ENCODE assay signal across 1 fruit fly cellular context in genomic region chr3L:15699626-15700337, dm6.
TF ChIP-seq lines count a peak whose summit lies in the region.

TSS of gene comm2 (minus strand) at chr3L:15699850.

TF ChIP-seq in whole organism, embryonic, 481 proteins besides CTCF, POLR2A, EP300 and RAD21 (continued from another document and continues in another):
- TF ChIP-seq CG5953 (GFP tag; IDR thresholded peaks at IDR 0.05; lab: Robert Waterston, UW) (no peak), scrt (GFP tag; optimal IDR thresholded peaks at IDR 0.05; lab: Kevin White, UChicago) (no peak), CG43689 (GFP tag; IDR thresholded peaks at IDR 0.05; lab: Robert Waterston, UW) (no peak), kni (GFP tag; optimal IDR thresholded peaks at IDR 0.05; lab: Kevin White, UChicago) (peak; percentile 89), slp2 (GFP tag; optimal IDR thresholded peaks at IDR 0.05; lab: Kevin White, UChicago) (no peak), cg (GFP tag; optimal IDR thresholded peaks at IDR 0.05; lab: Kevin White, UChicago) (no peak), corto (GFP tag; optimal IDR thresholded peaks at IDR 0.05; lab: Kevin White, UChicago) (no peak), dati (GFP tag; IDR thresholded peaks at IDR 0.05; lab: Robert Waterston, UW) (no peak), NFAT (GFP tag; IDR thresholded peaks at IDR 0.05; lab: Robert Waterston, UW) (no peak), CG15479 (GFP tag; optimal IDR thresholded peaks at IDR 0.05; lab: Kevin White, UChicago) (peak; percentile 70), CG18262 (tag; optimal IDR thresholded peaks at IDR 0.05; lab: Kevin White, UChicago) (no peak), CG2199 (GFP tag; IDR thresholded peaks at IDR 0.05; lab: Robert Waterston, UW) (peak; percentile 76), D19A (tag; optimal IDR thresholded peaks at IDR 0.05; lab: Kevin White, UChicago) (peak; percentile 8), rib (GFP tag; IDR thresholded peaks at IDR 0.05; lab: Robert Waterston, UW) (no peak), chm (GFP tag; IDR thresholded peaks at IDR 0.05; lab: Robert Waterston, UW) (peak; percentile 88), Elba2 (GFP tag; optimal IDR thresholded peaks at IDR 0.05; lab: Kevin White, UChicago) (no peak), bbx (GFP tag; IDR thresholded peaks at IDR 0.05; lab: Robert Waterston, UW; ENCODE audit: partially characterized antibody) (peak; percentile 70), Six4 (GFP tag; optimal IDR thresholded peaks at IDR 0.05; lab: Kevin White, UChicago) (no peak), CG12769 (tag; optimal IDR thresholded peaks at IDR 0.05; lab: Kevin White, UChicago) (peak; percentile 94), CG30431 (GFP tag; optimal IDR thresholded peaks at IDR 0.05; lab: Kevin White, UChicago) (no peak), CG4617 (GFP tag; optimal IDR thresholded peaks at IDR 0.05; lab: Kevin White, UChicago; ENCODE audit: borderline replicate concordance) (no peak), HmgZ (tag; optimal IDR thresholded peaks at IDR 0.05; lab: Kevin White, UChicago) (no peak), sens (GFP tag; lab: Kevin White, UChicago) (peak; percentile 68), ERR (GFP tag; optimal IDR thresholded peaks at IDR 0.05; lab: Kevin White, UChicago) (no peak), BEAF-32 (GFP tag; optimal IDR thresholded peaks at IDR 0.05; lab: Kevin White, UChicago) (no peak), HLH4C (GFP tag; IDR thresholded peaks at IDR 0.05; lab: Robert Waterston, UW; ENCODE audit: partially characterized antibody) (peak; percentile 21; the same call in 1 of the 3 replicates), ci (GFP tag; IDR thresholded peaks at IDR 0.05; lab: Robert Waterston, UW) (peak; percentile 55; the same call in 1 of the 3 replicates), CG9215 (GFP tag; IDR thresholded peaks at IDR 0.05; lab: Robert Waterston, UW) (no peak), Ets65A (GFP tag; lab: Kevin White, UChicago) (no peak), Poxn (GFP tag; IDR thresholded peaks at IDR 0.05; lab: Robert Waterston, UW) (no peak), sob (GFP tag; IDR thresholded peaks at IDR 0.05; lab: Robert Waterston, UW) (peak; percentile 24; the same call in 1 of the 2 replicates), aop (GFP tag; IDR thresholded peaks at IDR 0.05; lab: Robert Waterston, UW) (peak; percentile 19; the same call in 1 of the 2 replicates), CG15696 (tag; optimal IDR thresholded peaks at IDR 0.05; lab: Kevin White, UChicago) (no peak), otp (GFP tag; IDR thresholded peaks at IDR 0.05; lab: Robert Waterston, UW) (0 out of 3 replicates have a peak, but pooled peaks have one; percentile 50), Chrac-16 (GFP tag; optimal IDR thresholded peaks at IDR 0.05; lab: Kevin White, UChicago) (no peak), sisA (GFP tag; IDR thresholded peaks at IDR 0.05; lab: Robert Waterston, UW) (no peak), CG6683 (GFP tag; optimal IDR thresholded peaks at IDR 0.05; lab: Kevin White, UChicago) (no peak), pho (GFP tag; optimal IDR thresholded peaks at IDR 0.05; lab: Kevin White, UChicago) (no peak), ranshi (GFP tag; IDR thresholded peaks at IDR 0.05; lab: Robert Waterston, UW) (no peak), CG13624 (GFP tag; optimal IDR thresholded peaks at IDR 0.05; lab: Kevin White, UChicago) (no peak), Dll (GFP tag; IDR thresholded peaks at IDR 0.05; lab: Robert Waterston, UW; ENCODE audit: partially characterized antibody) (peak; percentile 46; the same call in 1 of the 4 replicates), CG3995 (GFP tag; optimal IDR thresholded peaks at IDR 0.05; lab: Kevin White, UChicago) (no peak), CG11247 (GFP tag; IDR thresholded peaks at IDR 0.05; lab: Robert Waterston, UW) (no peak), hkb (optimal IDR thresholded peaks at IDR 0.05; lab: Kevin White, UChicago) (no peak), hkb (GFP tag; IDR thresholded peaks at IDR 0.05; lab: Robert Waterston, UW) (0 out of 2 replicates have a peak, but pooled peaks have one; percentile 14), Mad (GFP tag; optimal IDR thresholded peaks at IDR 0.05; lab: Kevin White, UChicago) (peak; percentile 14), Doc3 (GFP tag; IDR thresholded peaks at IDR 0.05; lab: Robert Waterston, UW; ENCODE audit: partially characterized antibody) (no peak), ro (GFP tag; IDR thresholded peaks at IDR 0.05; lab: Robert Waterston, UW) (no peak), CG16863 (GFP tag; optimal IDR thresholded peaks at IDR 0.05; lab: Kevin White, UChicago) (no peak), esg (GFP tag; conservative IDR thresholded peaks at IDR 0.05; lab: Robert Waterston, UW) (no peak), Jarid2 (GFP tag; optimal IDR thresholded peaks at IDR 0.05; lab: Kevin White, UChicago) (peak; percentile 99), Scr (GFP tag; IDR thresholded peaks at IDR 0.05; lab: Robert Waterston, UW; ENCODE audit: partially characterized antibody) (peak; percentile 51; the same call in 1 of the 2 replicates), PHDP (tag; optimal IDR thresholded peaks at IDR 0.05; lab: Kevin White, UChicago) (no peak), slbo (GFP tag; IDR thresholded peaks at IDR 0.05; lab: Robert Waterston, UW) (no peak), Med (GFP tag; lab: Kevin White, UChicago) (peak; percentile 74), CG13287 (GFP tag; IDR thresholded peaks at IDR 0.05; lab: Robert Waterston, UW; ENCODE audit: partially characterized antibody) (peak; percentile 45; the same call in 1 of the 2 replicates), Sry-δ (GFP tag; optimal IDR thresholded peaks at IDR 0.05; lab: Kevin White, UChicago) (no peak), CG12071 (GFP tag; optimal IDR thresholded peaks at IDR 0.05; lab: Kevin White, UChicago) (peak; percentile 15), CG18619 (GFP tag; optimal IDR thresholded peaks at IDR 0.05; lab: Kevin White, UChicago) (no peak), al (GFP tag; IDR thresholded peaks at IDR 0.05; lab: Robert Waterston, UW) (no peak), ato (GFP tag; IDR thresholded peaks at IDR 0.05; lab: Robert Waterston, UW; ENCODE audit: partially characterized antibody) (no peak), CG2116 (GFP tag; optimal IDR thresholded peaks at IDR 0.05; lab: Kevin White, UChicago) (no peak), HLHmδ (GFP tag; optimal IDR thresholded peaks at IDR 0.05; lab: Kevin White, UChicago) (peak; percentile 73), wdn (GFP tag; IDR thresholded peaks at IDR 0.05; lab: Robert Waterston, UW) (no peak), gcm2 (GFP tag; optimal IDR thresholded peaks at IDR 0.05; lab: Kevin White, UChicago) (no peak), gsb-n (tag; optimal IDR thresholded peaks at IDR 0.05; lab: Kevin White, UChicago) (no peak), CG11456 (GFP tag; IDR thresholded peaks at IDR 0.05; lab: Robert Waterston, UW) (no peak), dan (GFP tag; IDR thresholded peaks at IDR 0.05; lab: Robert Waterston, UW) (no peak), CG2202 (tag; optimal IDR thresholded peaks at IDR 0.05; lab: Kevin White, UChicago) (peak; percentile 12), inv (GFP tag; IDR thresholded peaks at IDR 0.05; lab: Robert Waterston, UW; ENCODE audit: partially characterized antibody) (peak; percentile 38; the same call in 1 of the 2 replicates), jigr1 (GFP tag; IDR thresholded peaks at IDR 0.05; lab: Robert Waterston, UW) (no peak), Dad (GFP tag; optimal IDR thresholded peaks at IDR 0.05; lab: Kevin White, UChicago) (peak; percentile 1), CG10321 (GFP tag; IDR thresholded peaks at IDR 0.05; lab: Robert Waterston, UW) (no peak), pfk (GFP tag; optimal IDR thresholded peaks at IDR 0.05; lab: Kevin White, UChicago) (peak; percentile 50), CG2129 (GFP tag; IDR thresholded peaks at IDR 0.05; lab: Robert Waterston, UW; ENCODE audit: partially characterized antibody) (no peak), gcm (GFP tag; optimal IDR thresholded peaks at IDR 0.05; lab: Kevin White, UChicago) (peak; percentile 8), hth (optimal IDR thresholded peaks at IDR 0.05; lab: Kevin White, UChicago) (no peak), crc (GFP tag; optimal IDR thresholded peaks at IDR 0.05; lab: Kevin White, UChicago) (no peak), CG4360 (GFP tag; IDR thresholded peaks at IDR 0.05; lab: Robert Waterston, UW) (0 out of 2 replicates have a peak, but pooled peaks have one; percentile 28), sr (GFP tag; IDR thresholded peaks at IDR 0.05; lab: Robert Waterston, UW) (no peak), so (GFP tag; IDR thresholded peaks at IDR 0.05; lab: Robert Waterston, UW) (peak; percentile 46; the same call in 2 of the 3 replicates), ash1 (GFP tag; optimal IDR thresholded peaks at IDR 0.05; lab: Kevin White, UChicago) (peak; percentile 23), gfzf (GFP tag; optimal IDR thresholded peaks at IDR 0.05; lab: Kevin White, UChicago) (no peak), repo (GFP tag; optimal IDR thresholded peaks at IDR 0.05; lab: Kevin White, UChicago) (no peak), CG6813 (GFP tag; optimal IDR thresholded peaks at IDR 0.05; lab: Kevin White, UChicago) (no peak), CG30020 (tag; optimal IDR thresholded peaks at IDR 0.05; lab: Kevin White, UChicago) (no peak), Eip74EF (GFP tag; optimal IDR thresholded peaks at IDR 0.05; lab: Kevin White, UChicago) (no peak), CG1602 (GFP tag; optimal IDR thresholded peaks at IDR 0.05; lab: Kevin White, UChicago) (no peak), H15 (GFP tag; IDR thresholded peaks at IDR 0.05; lab: Robert Waterston, UW) (no peak), CG3726 (GFP tag; IDR thresholded peaks at IDR 0.05; lab: Robert Waterston, UW) (no peak), CG2678 (tag; optimal IDR thresholded peaks at IDR 0.05; lab: Kevin White, UChicago) (peak; percentile 8), ssp (GFP tag; IDR thresholded peaks at IDR 0.05; lab: Robert Waterston, UW) (no peak), NC2α (GFP tag; optimal IDR thresholded peaks at IDR 0.05; lab: Kevin White, UChicago) (no peak), Max (GFP tag; optimal IDR thresholded peaks at IDR 0.05; lab: Kevin White, UChicago) (no peak), CG1233 (GFP tag; optimal IDR thresholded peaks at IDR 0.05; lab: Kevin White, UChicago) (no peak), vnd (GFP tag; IDR thresholded peaks at IDR 0.05; lab: Robert Waterston, UW; ENCODE audit: partially characterized antibody) (no peak), CG9932 (GFP tag; IDR thresholded peaks at IDR 0.05; lab: Robert Waterston, UW) (0 out of 2 replicates have a peak, but pooled peaks have one; percentile 5), CG14710 (tag; optimal IDR thresholded peaks at IDR 0.05; lab: Kevin White, UChicago) (no peak), Trl (optimal IDR thresholded peaks at IDR 0.05; lab: Kevin White, UChicago) (peak; percentile 83 to 93), Trl (GFP tag; optimal IDR thresholded peaks at IDR 0.05; lab: Kevin White, UChicago) (no peak), Hmx (GFP tag; optimal IDR thresholded peaks at IDR 0.05; lab: Kevin White, UChicago) (no peak), CG10209 (GFP tag; optimal IDR thresholded peaks at IDR 0.05; lab: Kevin White, UChicago) (no peak), dmrt11E (tag; optimal IDR thresholded peaks at IDR 0.05; lab: Kevin White, UChicago) (no peak), org-1 (GFP tag; optimal IDR thresholded peaks at IDR 0.05; lab: Kevin White, UChicago) (no peak), onecut (GFP tag; IDR thresholded peaks at IDR 0.05; lab: Robert Waterston, UW) (no peak), toy (GFP tag; IDR thresholded peaks at IDR 0.05; lab: Robert Waterston, UW) (no peak), trem (tag; optimal IDR thresholded peaks at IDR 0.05; lab: Kevin White, UChicago) (no peak), CG17385 (GFP tag; optimal IDR thresholded peaks at IDR 0.05; lab: Kevin White, UChicago) (peak; percentile 1), Lim3 (GFP tag; IDR thresholded peaks at IDR 0.05; lab: Robert Waterston, UW) (no peak), CG2120 (GFP tag; optimal IDR thresholded peaks at IDR 0.05; lab: Kevin White, UChicago) (no peak), CG10654 (GFP tag; optimal IDR thresholded peaks at IDR 0.05; lab: Kevin White, UChicago) (no peak), ind (GFP tag; optimal IDR thresholded peaks at IDR 0.05; lab: Kevin White, UChicago) (no peak), Dip3 (GFP tag; optimal IDR thresholded peaks at IDR 0.05; lab: Kevin White, UChicago) (no peak), Rx (GFP tag; IDR thresholded peaks at IDR 0.05; lab: Robert Waterston, UW) (no peak), lov (optimal IDR thresholded peaks at IDR 0.05; lab: Kevin White, UChicago) (no peak), lov (GFP tag; IDR thresholded peaks at IDR 0.05; lab: Robert Waterston, UW) (0 out of 3 replicates have a peak, but pooled peaks have one; percentile 3), D (optimal IDR thresholded peaks at IDR 0.05; lab: Kevin White, UChicago) (peak; percentile 93), D (GFP tag; optimal IDR thresholded peaks at IDR 0.05; lab: Kevin White, UChicago) (no peak), CG18476 (GFP tag; optimal IDR thresholded peaks at IDR 0.05; lab: Kevin White, UChicago) (no peak), Blimp-1 (GFP tag; optimal IDR thresholded peaks at IDR 0.05; lab: Kevin White, UChicago) (peak; percentile 84), Nf-YB (GFP tag; optimal IDR thresholded peaks at IDR 0.05; lab: Kevin White, UChicago) (no peak), pzg (GFP tag; optimal IDR thresholded peaks at IDR 0.05; lab: Kevin White, UChicago) (no peak), CG5180 (GFP tag; optimal IDR thresholded peaks at IDR 0.05; lab: Kevin White, UChicago) (peak; percentile 30), ac (GFP tag; optimal IDR thresholded peaks at IDR 0.05; lab: Kevin White, UChicago) (no peak), vfl (GFP tag; optimal IDR thresholded peaks at IDR 0.05; lab: Kevin White, UChicago) (no peak), CG4820 (GFP tag; optimal IDR thresholded peaks at IDR 0.05; lab: Kevin White, UChicago) (no peak), CG17186 (GFP tag; optimal IDR thresholded peaks at IDR 0.05; lab: Kevin White, UChicago) (no peak), Dek (tag; optimal IDR thresholded peaks at IDR 0.05; lab: Kevin White, UChicago) (no peak), shn (GFP tag; optimal IDR thresholded peaks at IDR 0.05; lab: Kevin White, UChicago) (no peak), Sox100B (GFP tag; optimal IDR thresholded peaks at IDR 0.05; lab: Kevin White, UChicago) (no peak), CG12744 (GFP tag; optimal IDR thresholded peaks at IDR 0.05; lab: Kevin White, UChicago) (no peak), CG33557 (GFP tag; optimal IDR thresholded peaks at IDR 0.05; lab: Kevin White, UChicago) (no peak), Dfd (GFP tag; optimal IDR thresholded peaks at IDR 0.05; lab: Kevin White, UChicago) (no peak), Bgb (GFP tag; IDR thresholded peaks at IDR 0.05; lab: Robert Waterston, UW; ENCODE audit: partially characterized antibody) (peak; percentile 66), bowl (GFP tag; IDR thresholded peaks at IDR 0.05; lab: Robert Waterston, UW) (no peak)
